Worm (Caenorhabditis elegans) whole organism, young adult: Measurements from ENCODE around the gene T16H12.2.
A peak's percentile ranks its signal among the peaks of the same experiment; 100 is the strongest.

Source experiments
- B0261.1 ChIP-seq: sonication (generic microtip); optimal IDR thresholded peaks from 2 replicates; lab custom pipeline; 2016; ENCODE audit warnings: mild to moderate bottlenecking, missing genetic modification characterization, moderate library complexity, missing compliant biosample characterization
- B0336.3 ChIP-seq: fragments of 200-800 bp; sonication (Bioruptor generic); IDR thresholded peaks from 2 replicates; pipeline ENCODE4 v1.3.6; 2022; ENCODE audit warnings: missing genetic modification characterization, missing compliant biosample characterization
- C17E4.6 ChIP-seq: fragments of 200-800 bp; sonication (Bioruptor generic); IDR thresholded peaks from 2 replicates; pipeline ENCODE4 v1.3.6; 2022; ENCODE audit warnings: missing genetic modification reagents, missing genetic modification characterization, missing compliant biosample characterization
- D2030.7 ChIP-seq: fragments of 200-800 bp; sonication (Bioruptor generic); IDR thresholded peaks from 2 replicates; pipeline ENCODE4 v1.3.6; 2022; ENCODE audit warnings: missing genetic modification reagents, missing genetic modification characterization, missing compliant biosample characterization
- F22D6.2 ChIP-seq: sonication (generic microtip); optimal IDR thresholded peaks from 2 replicates; lab custom pipeline; 2016; ENCODE audit warnings: mild to moderate bottlenecking, missing genetic modification characterization, missing compliant biosample characterization
- F33H1.4 ChIP-seq: fragments of 200-800 bp; sonication (Bioruptor generic); IDR thresholded peaks from 2 replicates; pipeline ENCODE4 v1.3.6; 2022; ENCODE audit warnings: missing genetic modification reagents, missing genetic modification characterization, missing compliant biosample characterization
- K11D2.4 ChIP-seq: fragments of 200-800 bp; sonication (Bioruptor generic); IDR thresholded peaks from 2 replicates; pipeline ENCODE4 v1.3.6; 2022; ENCODE audit warnings: missing genetic modification reagents, missing genetic modification characterization, missing compliant biosample characterization
- K12H6.12 ChIP-seq: fragments of 200-800 bp; sonication (Bioruptor generic); optimal IDR thresholded peaks from 2 replicates; lab custom pipeline; 2018; ENCODE audit warnings: mild to moderate bottlenecking, missing genetic modification characterization, missing compliant biosample characterization
- T26A5.8 ChIP-seq: sonication (generic microtip); optimal IDR thresholded peaks from 2 replicates; lab custom pipeline; 2016; ENCODE audit warnings: missing genetic modification characterization, missing compliant biosample characterization
- Y79H2A.3 ChIP-seq: fragments of 200-800 bp; sonication (Bioruptor generic); conservative IDR thresholded peaks from 2 replicates; pipeline ENCODE4 v1.3.6; 2022; ENCODE audit warnings: missing genetic modification reagents, missing genetic modification characterization, missing compliant biosample characterization
- ZK185.1 ChIP-seq: sonication (generic microtip); optimal IDR thresholded peaks from 2 replicates; lab custom pipeline; 2016; ENCODE audit warnings: mild to moderate bottlenecking, missing genetic modification characterization, missing compliant biosample characterization; ENCODE audit not compliant: poor library complexity, severe bottlenecking
- aptf-2 ChIP-seq: fragments of 200-800 bp; sonication (Bioruptor generic); conservative IDR thresholded peaks from 2 replicates; pipeline ENCODE4 v1.3.6; 2022; ENCODE audit warnings: missing genetic modification reagents, missing genetic modification characterization, missing compliant biosample characterization
- aptf-3 ChIP-seq: fragments of 200-800 bp; sonication (Bioruptor generic); IDR thresholded peaks from 2 replicates; pipeline ENCODE4 v1.3.6; 2022; ENCODE audit warnings: missing genetic modification characterization, missing compliant biosample characterization
- atf-7 ChIP-seq: sonication (generic microtip); optimal IDR thresholded peaks from 2 replicates; lab custom pipeline; 2017; ENCODE audit warnings: mild to moderate bottlenecking, missing genetic modification characterization, missing compliant biosample characterization
- ceh-27 ChIP-seq: fragments of 200-800 bp; sonication (Bioruptor generic); optimal IDR thresholded peaks from 2 replicates; lab custom pipeline; 2018; ENCODE audit warnings: mild to moderate bottlenecking, missing genetic modification characterization, moderate library complexity, missing compliant biosample characterization
- ceh-58 ChIP-seq: fragments of 200-800 bp; sonication (Bioruptor generic); IDR thresholded peaks from 2 replicates; pipeline ENCODE4 v1.3.6; 2022; ENCODE audit warnings: missing genetic modification characterization, missing compliant biosample characterization
- chd-7 ChIP-seq: sonication (generic microtip); optimal IDR thresholded peaks from 2 replicates; lab custom pipeline; 2016; ENCODE audit warnings: mild to moderate bottlenecking, missing genetic modification characterization, moderate library complexity, missing compliant biosample characterization
- efl-1 ChIP-seq: fragments of 150-350 bp; optimal IDR thresholded peaks from 2 replicates; lab custom pipeline; 2014; ENCODE audit warnings: missing biosample characterization, missing genetic modification reagents, missing genetic modification characterization
- egrh-3 ChIP-seq: fragments of 200-800 bp; sonication (Bioruptor generic); IDR thresholded peaks from 2 replicates; pipeline ENCODE4 v1.3.6; 2022; ENCODE audit warnings: missing genetic modification reagents, missing genetic modification characterization, missing compliant biosample characterization
- hmg-1.2 ChIP-seq: fragments of 200-800 bp; sonication (Bioruptor generic); IDR thresholded peaks from 2 replicates; pipeline ENCODE4 v1.3.6; 2022; ENCODE audit warnings: missing genetic modification reagents, missing genetic modification characterization, missing compliant biosample characterization
- lag-1 ChIP-seq: fragments of 200-800 bp; sonication (Bioruptor generic); IDR thresholded peaks from 2 replicates; pipeline ENCODE4 v1.3.6; 2022; ENCODE audit warnings: missing genetic modification reagents, missing genetic modification characterization, missing compliant biosample characterization
- let-607 ChIP-seq, 2 experiments: fragments of 200-800 bp in 1 of 2; sonication (Bioruptor generic) in 1 of 2; sonication (generic microtip) in 1 of 2; optimal IDR thresholded peaks; 2 replicates each; lab custom pipeline; 2016 to 2018; ENCODE audit warnings: mild to moderate bottlenecking in 2 of 2, missing compliant biosample characterization in 2 of 2, missing genetic modification characterization in 2 of 2, moderate library complexity in 2 of 2, missing genotype in 1 of 2
- lin-26 ChIP-seq: fragments of 200-800 bp; sonication (Bioruptor generic); IDR thresholded peaks from 2 replicates; pipeline ENCODE4 v1.3.6; 2022; ENCODE audit warnings: missing genetic modification reagents, missing genetic modification characterization, missing compliant biosample characterization
- lsl-1 ChIP-seq: fragments of 200-800 bp; sonication (Bioruptor generic); optimal IDR thresholded peaks from 2 replicates; lab custom pipeline; 2018; ENCODE audit warnings: mild to moderate bottlenecking, missing genetic modification characterization, moderate library complexity, missing compliant biosample characterization
- madf-10 ChIP-seq: sonication (generic microtip); optimal IDR thresholded peaks from 2 replicates; lab custom pipeline; 2016; ENCODE audit warnings: mild to moderate bottlenecking, missing genetic modification characterization, missing compliant biosample characterization
- madf-6 ChIP-seq: fragments of 200-800 bp; sonication (Bioruptor generic); IDR thresholded peaks from 2 replicates; pipeline ENCODE4 v1.3.6; 2022; ENCODE audit warnings: missing genetic modification reagents, missing genetic modification characterization, missing compliant biosample characterization
- mcd-1 ChIP-seq: fragments of 200-800 bp; sonication (Bioruptor generic); IDR thresholded peaks from 2 replicates; pipeline ENCODE4 v1.3.6; 2022; ENCODE audit warnings: missing genetic modification reagents, missing genetic modification characterization, missing compliant biosample characterization
- mes-4 ChIP-seq: sonication (generic microtip); optimal IDR thresholded peaks from 2 replicates; lab custom pipeline; 2016; ENCODE audit warnings: missing genotype, missing genetic modification characterization, missing compliant biosample characterization
- nhr-179 ChIP-seq: sonication (generic microtip); optimal IDR thresholded peaks from 2 replicates; lab custom pipeline; 2016; ENCODE audit warnings: mild to moderate bottlenecking, missing genetic modification characterization, missing compliant biosample characterization
- nhr-27 ChIP-seq: fragments of 200-800 bp; sonication (Bioruptor generic); optimal IDR thresholded peaks from 2 replicates; lab custom pipeline; 2018; ENCODE audit warnings: mild to moderate bottlenecking, missing genetic modification characterization, moderate library complexity, missing compliant biosample characterization
- nhr-80 ChIP-seq: sonication (generic microtip); optimal IDR thresholded peaks from 2 replicates; lab custom pipeline; 2016; ENCODE audit warnings: missing genetic modification characterization, missing compliant biosample characterization
- nhr-90 ChIP-seq: sonication (generic microtip); optimal IDR thresholded peaks from 2 replicates; lab custom pipeline; 2016; ENCODE audit warnings: missing genotype, mild to moderate bottlenecking, missing genetic modification characterization, missing compliant biosample characterization
- sdz-38 ChIP-seq: sonication (generic microtip); optimal IDR thresholded peaks from 2 replicates; lab custom pipeline; 2016; ENCODE audit warnings: missing genotype, missing genetic modification characterization, missing compliant biosample characterization
- snpc-1.1 ChIP-seq: sonication (generic microtip); optimal IDR thresholded peaks from 2 replicates; lab custom pipeline; 2017; ENCODE audit warnings: missing genetic modification characterization, mild to moderate bottlenecking, missing compliant biosample characterization, antibody characterized with exemption, moderate library complexity, missing genotype, missing genetic modification reagents; ENCODE audit not compliant: insufficient read depth
- snpc-3.4 ChIP-seq: sonication (generic microtip); optimal IDR thresholded peaks from 2 replicates; lab custom pipeline; 2017; ENCODE audit warnings: missing genetic modification characterization, mild to moderate bottlenecking, missing compliant biosample characterization, antibody characterized with exemption, moderate library complexity, missing genotype, missing genetic modification reagents
- somi-1 ChIP-seq: fragments of 200-800 bp; sonication (Bioruptor generic); optimal IDR thresholded peaks from 2 replicates; lab custom pipeline; 2018; ENCODE audit warnings: mild to moderate bottlenecking, missing genetic modification characterization, missing compliant biosample characterization
- sptf-2 ChIP-seq: fragments of 200-800 bp; sonication (Bioruptor generic); optimal IDR thresholded peaks from 2 replicates; lab custom pipeline; 2018; ENCODE audit warnings: mild to moderate bottlenecking, missing genetic modification characterization, missing compliant biosample characterization
- ztf-18 ChIP-seq: sonication (generic microtip); optimal IDR thresholded peaks from 2 replicates; lab custom pipeline; 2016; ENCODE audit warnings: missing genotype, mild to moderate bottlenecking, missing genetic modification characterization, missing compliant biosample characterization
- ztf-26 ChIP-seq: sonication (generic microtip); optimal IDR thresholded peaks from 2 replicates; lab custom pipeline; 2017; ENCODE audit warnings: missing genetic modification characterization, missing compliant biosample characterization
- ztf-6 ChIP-seq: fragments of 200-800 bp; sonication (Bioruptor generic); IDR thresholded peaks from 2 replicates; pipeline ENCODE4 v1.3.6; 2022; ENCODE audit warnings: missing genetic modification reagents, missing genetic modification characterization, missing compliant biosample characterization

Gene T16H12.2

ce11 chrIII:10053312-10053711 lies 32.8 kb upstream of the T16H12.2 start, which contains the start of gene T16G12.12:
Gene T16G12.12, plus strand, starts transcription at chrIII:10053612.
- peak; percentile 12; the same call in 1 of the 2 replicates for TF ChIP-seq F33H1.4 (GFP tag; lab: Robert Waterston, UW)

- TF ChIP-seq ztf-6 (GFP tag; lab: Robert Waterston, UW) (no peak), madf-10 (tag; lab: Kevin White, UChicago) (no peak), ceh-58 (no peak), lsl-1 (GFP tag; lab: Kevin White, UChicago) (no peak), C17E4.6 (no peak), Y79H2A.3 (GFP tag; lab: Robert Waterston, UW) (no peak), ZK185.1 (tag; lab: Kevin White, UChicago) (no peak), somi-1 (GFP tag; lab: Kevin White, UChicago) (no peak), ztf-18 (tag; lab: Kevin White, UChicago) (no peak), T26A5.8 (tag; lab: Kevin White, UChicago) (no peak), let-607 (tag; optimal IDR thresholded peaks at IDR 0.05; lab: Kevin White, UChicago) (no peak), snpc-1.1 (tag; lab: Kevin White, UChicago) (no peak)
Measured at ce11 chrIII:10056033-10056432, 30.1 kb upstream of the T16H12.2 start, which contains the start of gene T16G12.10. Gene T16G12.10, minus strand, starts transcription at chrIII:10056133.

ce11 chrIII:10057518-10057917 lies 28.6 kb upstream of the T16H12.2 start, which contains the start of gene T16G12.4:
Gene T16G12.4, plus strand, starts transcription at chrIII:10057818.
- no peak for TF ChIP-seq snpc-3.4 (tag; lab: Kevin White, UChicago)

- TF ChIP-seq chd-7 (tag; lab: Kevin White, UChicago) (no peak), nhr-90 (tag; lab: Kevin White, UChicago) (no peak), aptf-3 (no peak), atf-7 (tag; lab: Kevin White, UChicago) (no peak), B0336.3 (no peak), B0261.1 (tag; lab: Kevin White, UChicago) (no peak), F33H1.4 (GFP tag; lab: Robert Waterston, UW) (no peak), lag-1 (GFP tag; lab: Robert Waterston, UW) (no peak), mcd-1 (GFP tag; lab: Robert Waterston, UW) (no peak), mes-4 (no peak), T26A5.8 (tag; lab: Kevin White, UChicago) (no peak), sdz-38 (tag; lab: Kevin White, UChicago) (no peak), F22D6.2 (no peak), hmg-1.2 (GFP tag; lab: Robert Waterston, UW) (no peak)
Measured at ce11 chrIII:10059002-10059401, 27.1 kb upstream of the T16H12.2 start, which contains the start of gene T16G12.8. Gene T16G12.8, plus strand, starts transcription at chrIII:10059302.

ce11 chrIII:10060573-10060972 lies 25.5 kb upstream of the T16H12.2 start, which contains the start of gene T16G12.13:
Gene T16G12.13, plus strand, starts transcription at chrIII:10060865.
- TF ChIP-seq efl-1 (GFP tag; lab: Kevin White, UChicago), result peak; percentile 31
- TF ChIP-seq aptf-2, result peak; percentile 91
- peak; percentile 37; the same call in 1 of the 2 replicates for TF ChIP-seq madf-6 (GFP tag; lab: Robert Waterston, UW)
- TF ChIP-seq nhr-179 (tag; lab: Kevin White, UChicago), result no peak
- TF ChIP-seq, all 124 proteins: peak for 3

ce11 chrIII:10064140-10064539 lies 21.9 kb upstream of the T16H12.2 start, which contains the start of gene ekl-6:
Gene ekl-6, plus strand, starts transcription at chrIII:10064404.
- TF ChIP-seq egrh-3 (no peak), mes-4 (no peak), nhr-27 (tag; lab: Kevin White, UChicago) (no peak), nhr-80 (tag; lab: Kevin White, UChicago) (no peak), D2030.7 (GFP tag; lab: Robert Waterston, UW) (no peak), madf-6 (GFP tag; lab: Robert Waterston, UW) (peak; percentile 53; the same call in 1 of the 2 replicates), K11D2.4 (GFP tag; lab: Robert Waterston, UW) (no peak), nhr-90 (tag; lab: Kevin White, UChicago) (no peak), aptf-3 (no peak), sptf-2 (GFP tag; lab: Kevin White, UChicago) (no peak), lin-26 (GFP tag; lab: Robert Waterston, UW) (no peak), ceh-27 (GFP tag; lab: Kevin White, UChicago) (peak; percentile 67), K12H6.12 (tag; lab: Kevin White, UChicago) (peak; percentile 11), ztf-26 (tag; lab: Kevin White, UChicago) (no peak)
